Worm (Caenorhabditis elegans): Measurements from ENCODE around the gene Y22D7AR.2.

Y22D7AR.2 gene

ce11 chrIII:1745450-1746127 lies 39.8 kb downstream of the Y22D7AR.2 start:
- no peak for TF ChIP-seq unc-62 (GFP tag; optimal IDR thresholded peaks at IDR 0.05)

- no peak for TF ChIP-seq unc-62 (GFP tag; optimal IDR thresholded peaks at IDR 0.05)
Measured at ce11 chrIII:1754842-1755241, 49.1 kb downstream of the Y22D7AR.2 start, which contains the start of gene Y46E12A.3. TSS of gene Y46E12A.3 (minus strand) at chrIII:1754942.

ce11 chrIII:1758151-1758550 lies 52.4 kb downstream of the Y22D7AR.2 start, which contains the start of gene Y46E12A.5:
TSS of gene Y46E12A.5 (minus strand) at chrIII:1758251.
- no peak for TF ChIP-seq unc-62 (GFP tag; optimal IDR thresholded peaks at IDR 0.05)

ce11 chrIII:1758632-1759031 lies 52.9 kb downstream of the Y22D7AR.2 start, which contains the start of gene Y46E12A.2:
TSS of gene Y46E12A.2 (plus strand) at chrIII:1758932.
- no peak for TF ChIP-seq unc-62 (GFP tag; optimal IDR thresholded peaks at IDR 0.05)

- no peak for TF ChIP-seq unc-62 (GFP tag; optimal IDR thresholded peaks at IDR 0.05)
Measured at ce11 chrIII:1763222-1763621, 57.5 kb downstream of the Y22D7AR.2 start, which contains the start of gene cnc-6. TSS of gene cnc-6 (plus strand) at chrIII:1763522.
